Fruit fly (Drosophila melanogaster) whole organism, embryonic: ENCODE measurements around the gene CG18428.

Experiments used
- B-H2 ChIP-seq: fragments of 200-800 bp; sonication (Bioruptor generic); optimal IDR thresholded peaks from 2 replicates; lab custom pipeline; 2018; ENCODE audit warnings: missing biosample characterization, mild to moderate bottlenecking, missing genetic modification characterization
- exex ChIP-seq: fragments of 200-800 bp; sonication (Bioruptor generic); optimal IDR thresholded peaks from 4 replicates; lab custom pipeline; 2018; ENCODE audit warnings: missing biosample characterization, mild to moderate bottlenecking, missing genetic modification characterization, moderate library complexity
- lola ChIP-seq, 3 experiments: fragments of >200 bp in 2 of 3; fragments of 200-800 bp in 1 of 3; sonication (Bioruptor generic) in 1 of 3; optimal IDR thresholded peaks; 2 replicates each; lab custom pipeline; 2017 to 2019; ENCODE audit warnings: missing biosample characterization in 3 of 3, missing genetic modification characterization in 3 of 3, mild to moderate bottlenecking in 1 of 3, moderate library complexity in 1 of 3
- mirr ChIP-seq: fragments of 200-800 bp; sonication (Bioruptor generic); optimal IDR thresholded peaks from 3 replicates; lab custom pipeline; 2018; ENCODE audit warnings: missing biosample characterization, mild to moderate bottlenecking, missing genetic modification characterization
- so ChIP-seq: fragments of 200-800 bp; sonication (Bioruptor generic); IDR thresholded peaks from 3 replicates; pipeline ENCODE4 v1.3.6; 2022; ENCODE audit warnings: missing biosample characterization, missing genetic modification characterization
- usp ChIP-seq: fragments of >200 bp; optimal IDR thresholded peaks from 2 replicates; lab custom pipeline; 2017; ENCODE audit warnings: missing biosample characterization, missing genetic modification characterization
- vvl ChIP-seq: fragments of 200-800 bp; sonication (Bioruptor generic); IDR thresholded peaks from 2 replicates; pipeline ENCODE4 v1.3.6; 2022; ENCODE audit warnings: missing biosample characterization, missing genetic modification characterization
- wdn ChIP-seq: fragments of 200-800 bp; sonication (Bioruptor generic); IDR thresholded peaks from 2 replicates; pipeline ENCODE4 v1.3.6; 2022; ENCODE audit warnings: missing biosample characterization, missing genetic modification characterization

DNA sequence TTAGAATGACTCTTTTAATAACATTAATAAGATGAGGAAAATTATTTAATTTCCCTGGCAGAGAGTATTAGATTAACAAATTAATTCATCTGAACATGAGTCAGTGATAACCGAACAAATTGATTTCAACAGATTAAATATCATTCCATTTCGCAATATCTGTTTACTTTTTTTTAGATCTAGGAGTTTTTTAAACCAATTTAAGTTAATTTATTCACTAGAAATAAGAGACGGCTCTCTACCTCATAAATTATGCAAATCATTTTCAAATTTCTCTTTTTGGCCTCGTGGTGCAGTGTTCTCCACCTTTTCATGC, 3.9 kb downstream of the CG18428 start, which contains the start of gene Root:
- TF ChIP-seq vvl (GFP tag; lab: Robert Waterston, UW) (no peak), lola (GFP tag; optimal IDR thresholded peaks at IDR 0.05; lab: Kevin White, UChicago) (no peak), mirr (GFP tag; lab: Kevin White, UChicago) (no peak), so (GFP tag; lab: Robert Waterston, UW) (no peak), B-H2 (GFP tag; lab: Kevin White, UChicago) (no peak), wdn (GFP tag; lab: Robert Waterston, UW) (no peak), exex (tag; lab: Kevin White, UChicago) (no peak), usp (GFP tag; lab: Kevin White, UChicago) (no peak)
